Fruit fly (Drosophila melanogaster): ENCODE data around the gene CG7443.

- no peak for TF ChIP-seq ttk (optimal IDR thresholded peaks at IDR 0.05)
- no peak for TF ChIP-seq Sin3A (optimal IDR thresholded peaks at IDR 0.05)
Observed at dm6 chr3R:8290478-8290877, 33.6 kb upstream of the CG7443 start, which contains the start of gene CG11672.

Data from Kc167 (cell line).